Worm (Caenorhabditis elegans) whole organism, early embryonic: Measurements from ENCODE around the gene F16G10.10.

Experiments used
- B0310.2 ChIP-seq: sonication (generic microtip); optimal IDR thresholded peaks from 2 replicates; lab custom pipeline; 2016; ENCODE audit warnings: mild to moderate bottlenecking, missing genetic modification characterization, missing compliant biosample characterization
- F13C5.2 ChIP-seq: sonication (generic microtip); optimal IDR thresholded peaks from 2 replicates; lab custom pipeline; 2017; ENCODE audit warnings: mild to moderate bottlenecking, missing genetic modification characterization, inconsistent platforms, missing compliant biosample characterization
- aly-1 ChIP-seq: sonication (generic microtip); optimal IDR thresholded peaks from 2 replicates; lab custom pipeline; 2016; ENCODE audit warnings: missing genetic modification characterization, missing compliant biosample characterization
- ama-1 ChIP-seq: fragments of 150-350 bp; optimal IDR thresholded peaks from 2 replicates; lab custom pipeline; 2014
- ceh-13 ChIP-seq: fragments of 200-800 bp; sonication (Bioruptor generic); optimal IDR thresholded peaks from 2 replicates; lab custom pipeline; 2018; ENCODE audit warnings: mild to moderate bottlenecking, missing genetic modification characterization, missing compliant biosample characterization
- ceh-36 ChIP-seq: sonication (generic microtip); optimal IDR thresholded peaks from 2 replicates; lab custom pipeline; 2016; ENCODE audit warnings: missing genetic modification characterization, inconsistent platforms, missing compliant biosample characterization
- ets-7 ChIP-seq: sonication (generic microtip); optimal IDR thresholded peaks from 2 replicates; lab custom pipeline; 2016; ENCODE audit warnings: missing genotype, missing genetic modification characterization, missing compliant biosample characterization
- flt-1 ChIP-seq: fragments of 200-800 bp; sonication (Bioruptor generic); IDR thresholded peaks from 2 replicates; pipeline ENCODE4 v1.3.6; 2022; ENCODE audit warnings: missing genetic modification characterization, missing compliant biosample characterization
- hmbx-1 ChIP-seq: sonication (generic microtip); optimal IDR thresholded peaks from 2 replicates; lab custom pipeline; 2016; ENCODE audit warnings: mild to moderate bottlenecking, missing genetic modification characterization, missing compliant biosample characterization
- hmg-4 ChIP-seq: fragments of 200-800 bp; sonication (Bioruptor generic); optimal IDR thresholded peaks from 2 replicates; lab custom pipeline; 2018; ENCODE audit warnings: mild to moderate bottlenecking, missing genetic modification characterization, missing compliant biosample characterization
- hnd-1 ChIP-seq: sonication (generic microtip); optimal IDR thresholded peaks from 2 replicates; lab custom pipeline; 2016; ENCODE audit warnings: missing genetic modification characterization, missing compliant biosample characterization
- pes-1 ChIP-seq: fragments of 200-800 bp; sonication (Bioruptor generic); IDR thresholded peaks from 2 replicates; pipeline ENCODE4 v1.3.6; 2022; ENCODE audit warnings: missing genetic modification reagents, missing genetic modification characterization, missing compliant biosample characterization
- scrt-1 ChIP-seq: fragments of 200-800 bp; sonication (Bioruptor generic); IDR thresholded peaks from 2 replicates; pipeline ENCODE4 v1.3.6; 2022; ENCODE audit warnings: missing genetic modification characterization, missing compliant biosample characterization
- sea-1 ChIP-seq: fragments of 200-800 bp; sonication (Bioruptor generic); conservative IDR thresholded peaks from 2 replicates; pipeline ENCODE4 v1.3.6; 2022; ENCODE audit warnings: missing genetic modification characterization, missing compliant biosample characterization
- tbx-11 ChIP-seq: fragments of 200-800 bp; sonication (Bioruptor generic); IDR thresholded peaks from 2 replicates; pipeline ENCODE4 v1.3.6; 2022; ENCODE audit warnings: missing genetic modification characterization, missing compliant biosample characterization
- tbx-37 ChIP-seq: fragments of 200-800 bp; sonication (Bioruptor generic); conservative IDR thresholded peaks from 2 replicates; pipeline ENCODE4 v1.3.6; 2022; ENCODE audit warnings: missing genetic modification reagents, missing genetic modification characterization, missing compliant biosample characterization
- tra-4 ChIP-seq: sonication (generic microtip); optimal IDR thresholded peaks from 2 replicates; lab custom pipeline; 2017; ENCODE audit warnings: missing genetic modification characterization, missing compliant biosample characterization

The F16G10.10 gene

ce11 chrII:2346672-2347071 lies 44.1 kb downstream of the F16G10.10 start, which contains the start of gene F43C11.4:
TSS of gene F43C11.4 (plus strand) at chrII:2346972.
- TF ChIP-seq ama-1 (lab: Kevin White, UChicago) (no peak), tra-4 (tag; lab: Kevin White, UChicago) (no peak), flt-1 (GFP tag; lab: Robert Waterston, UW) (no peak), pes-1 (GFP tag; lab: Robert Waterston, UW) (no peak), tbx-37 (GFP tag; lab: Robert Waterston, UW) (no peak), B0310.2 (no peak), tbx-11 (GFP tag; lab: Robert Waterston, UW) (no peak), scrt-1 (GFP tag; lab: Robert Waterston, UW) (no peak), aly-1 (tag; lab: Kevin White, UChicago) (no peak), sea-1 (GFP tag; lab: Robert Waterston, UW) (no peak), hmg-4 (GFP tag; lab: Kevin White, UChicago) (no peak), hmbx-1 (tag; lab: Kevin White, UChicago) (no peak)

- TF ChIP-seq ama-1 (lab: Kevin White, UChicago), result no peak
- TF ChIP-seq F13C5.2 (tag; lab: Kevin White, UChicago), result no peak
- TF ChIP-seq flt-1 (GFP tag; lab: Robert Waterston, UW), result no peak
- no peak for TF ChIP-seq scrt-1 (GFP tag; lab: Robert Waterston, UW)
- no peak for TF ChIP-seq pes-1 (GFP tag; lab: Robert Waterston, UW)
- TF ChIP-seq tra-4 (tag; lab: Kevin White, UChicago), result no peak
- no peak for TF ChIP-seq hmbx-1 (tag; lab: Kevin White, UChicago)
- no peak for TF ChIP-seq ceh-36
- no peak for TF ChIP-seq tbx-37 (GFP tag; lab: Robert Waterston, UW)
- no peak for TF ChIP-seq sea-1 (GFP tag; lab: Robert Waterston, UW)
These were observed 48.7 kb downstream of the F16G10.10 start, which contains the start of gene F43C11.6 for ce11 chrII:2342004-2342479. TSS of gene F43C11.6 (plus strand) at chrII:2342429.

ce11 chrII:2341515-2341914 lies 49.3 kb downstream of the F16G10.10 start, which contains the start of gene enri-1:
TSS of gene enri-1 (minus strand) at chrII:2341615.
- TF ChIP-seq hmg-4 (GFP tag; lab: Kevin White, UChicago), result no peak
- TF ChIP-seq flt-1 (GFP tag; lab: Robert Waterston, UW), result no peak
- TF ChIP-seq B0310.2, result no peak
- no peak for TF ChIP-seq ama-1 (lab: Kevin White, UChicago)
- TF ChIP-seq tbx-11 (GFP tag; lab: Robert Waterston, UW), result no peak
- TF ChIP-seq sea-1 (GFP tag; lab: Robert Waterston, UW), result no peak
- TF ChIP-seq aly-1 (tag; lab: Kevin White, UChicago), result no peak
- TF ChIP-seq ceh-36, result no peak
- TF ChIP-seq pes-1 (GFP tag; lab: Robert Waterston, UW), result no peak
- no peak for TF ChIP-seq hmbx-1 (tag; lab: Kevin White, UChicago)
- no peak for TF ChIP-seq tra-4 (tag; lab: Kevin White, UChicago)
- no peak for TF ChIP-seq scrt-1 (GFP tag; lab: Robert Waterston, UW)
- no peak for TF ChIP-seq ceh-13
- TF ChIP-seq ets-7, result no peak
- no peak for TF ChIP-seq F13C5.2 (tag; lab: Kevin White, UChicago)
- no peak for TF ChIP-seq tbx-37 (GFP tag; lab: Robert Waterston, UW)
- TF ChIP-seq hnd-1, result no peak

ce11 chrII:2340974-2341373 lies 49.8 kb downstream of the F16G10.10 start:
- TF ChIP-seq pes-1 (GFP tag; lab: Robert Waterston, UW) (no peak), tbx-11 (GFP tag; lab: Robert Waterston, UW) (no peak), flt-1 (GFP tag; lab: Robert Waterston, UW) (no peak), tra-4 (tag; lab: Kevin White, UChicago) (no peak), F13C5.2 (tag; lab: Kevin White, UChicago) (peak; percentile 15)
